Worm (Caenorhabditis elegans) whole organism, L4/young adult: ENCODE results near the gene bcf-1.

Experiments
- W03F9.2 ChIP-seq: fragments of 150-350 bp; optimal IDR thresholded peaks from 2 replicates; lab custom pipeline; 2014; ENCODE audit warnings: missing biosample characterization, missing genetic modification characterization
- dao-5 ChIP-seq: sonication (generic microtip); optimal IDR thresholded peaks from 2 replicates; lab custom pipeline; 2016; ENCODE audit warnings: missing genotype, missing genetic modification characterization, moderate library complexity, missing compliant biosample characterization
- him-1 ChIP-seq: sonication (generic microtip); optimal IDR thresholded peaks from 2 replicates; lab custom pipeline; 2016; ENCODE audit warnings: missing genotype, missing genetic modification reagents, missing genetic modification characterization, missing compliant biosample characterization

Gene bcf-1

DNA sequence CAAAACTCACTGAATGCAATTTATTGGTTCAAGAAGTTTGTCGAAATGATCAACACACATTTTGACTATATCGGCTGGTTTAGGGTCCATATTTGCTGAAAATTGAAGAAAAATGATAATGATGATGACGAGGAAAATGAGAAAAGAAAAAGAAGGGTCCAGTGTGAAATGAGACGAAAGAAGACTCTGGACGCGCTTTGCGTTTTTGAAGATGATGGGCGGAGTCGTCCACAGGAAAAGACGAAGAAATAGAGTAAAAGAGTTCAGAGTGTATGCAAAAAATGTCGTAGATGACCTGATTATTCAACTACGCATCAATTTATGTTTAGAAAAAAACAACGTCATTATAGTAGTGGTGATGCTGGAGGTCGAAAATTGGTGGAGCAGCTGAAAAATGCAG is 33.7 kb downstream of the bcf-1 start, which contains the start of gene F13H6.5:
TSS of gene F13H6.5 (minus strand) at position 101 of the 400 bp plus-strand sequence.
- TF ChIP-seq W03F9.2 (no peak), dao-5 (tag; lab: Kevin White, UChicago) (no peak), him-1 (tag; lab: Kevin White, UChicago) (no peak)

DNA sequence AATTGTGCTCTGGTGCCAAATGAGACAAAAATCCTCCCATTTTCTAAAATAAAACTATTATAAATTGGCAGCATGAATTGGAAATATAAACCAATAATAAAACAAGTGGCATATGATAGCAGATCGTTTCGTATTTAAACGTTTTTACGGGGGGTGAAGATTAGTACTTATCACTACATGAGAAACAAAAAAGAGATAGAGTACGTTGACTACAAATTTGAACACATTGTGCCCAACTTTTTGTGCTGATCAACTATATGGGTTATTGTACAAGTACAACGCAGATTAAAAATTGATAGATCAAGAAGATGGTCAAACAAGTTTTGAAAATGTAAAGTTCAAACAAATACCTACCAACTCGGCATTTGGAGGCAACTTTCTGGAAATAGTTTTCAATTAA is 40.1 kb downstream of the bcf-1 start:
- no peak for TF ChIP-seq W03F9.2
- TF ChIP-seq dao-5 (tag; lab: Kevin White, UChicago), result no peak
- no peak for TF ChIP-seq him-1 (tag; lab: Kevin White, UChicago)

- TF ChIP-seq W03F9.2, result no peak
- TF ChIP-seq dao-5 (tag; lab: Kevin White, UChicago), result no peak
- no peak for TF ChIP-seq him-1 (tag; lab: Kevin White, UChicago)
Measured at ce11 chrV:6365597-6365996, 43.0 kb downstream of the bcf-1 start, which contains the start of gene cest-33. TSS of gene cest-33 (minus strand) at chrV:6365671.

DNA sequence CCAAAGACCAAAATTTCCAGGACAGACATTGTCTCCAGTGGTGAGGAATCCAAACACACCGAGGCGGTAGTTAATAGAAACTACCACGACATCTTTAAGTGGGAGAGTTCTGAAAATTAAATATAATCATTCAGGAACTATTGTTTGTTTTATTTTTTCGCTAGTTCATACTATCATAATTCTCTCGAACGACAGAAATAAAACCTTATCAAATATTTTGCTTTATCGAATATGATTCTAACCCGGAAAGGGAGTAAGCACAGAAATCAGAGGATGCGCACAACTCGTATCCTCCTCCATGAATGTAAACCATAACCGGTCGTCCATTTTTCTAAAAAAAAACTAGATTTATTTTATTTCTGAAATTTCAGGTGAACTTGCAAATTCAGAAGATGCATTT is 43.8 kb downstream of the bcf-1 start:
- no peak for TF ChIP-seq W03F9.2
- no peak for TF ChIP-seq him-1 (tag; lab: Kevin White, UChicago)
- no peak for TF ChIP-seq dao-5 (tag; lab: Kevin White, UChicago)

ce11 chrV:6361688-6362087 is 46.9 kb downstream of the bcf-1 start:
- TF ChIP-seq dao-5 (tag; lab: Kevin White, UChicago), result no peak
- no peak for TF ChIP-seq W03F9.2
- TF ChIP-seq him-1 (tag; lab: Kevin White, UChicago), result no peak

- TF ChIP-seq W03F9.2 (no peak), dao-5 (tag; lab: Kevin White, UChicago) (no peak), him-1 (tag; lab: Kevin White, UChicago) (no peak)
Measured at ce11 chrV:6359522-6359921, 49.1 kb downstream of the bcf-1 start.

DNA sequence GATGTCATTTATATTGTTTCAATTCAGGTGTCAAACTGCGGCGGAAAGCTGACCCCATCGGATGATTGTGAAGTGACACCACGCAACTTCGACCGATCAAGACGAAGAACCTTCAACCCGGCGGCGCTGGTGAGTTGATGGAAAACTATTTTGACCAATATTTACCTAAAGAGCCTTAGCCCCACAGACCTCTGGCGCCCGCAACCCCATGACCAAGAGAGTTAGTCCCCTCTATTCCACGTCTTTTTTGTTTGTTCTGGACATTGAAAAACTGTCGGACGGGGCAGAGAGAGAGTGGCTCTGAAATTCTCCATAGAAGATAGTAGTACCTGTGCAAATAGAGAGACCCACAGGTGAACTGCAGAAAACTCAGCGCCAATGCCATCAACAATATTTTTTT is 49.9 kb downstream of the bcf-1 start:
- TF ChIP-seq him-1 (tag; lab: Kevin White, UChicago), result no peak
- no peak for TF ChIP-seq dao-5 (tag; lab: Kevin White, UChicago)
- no peak for TF ChIP-seq W03F9.2

ce11 chrV:6357236-6357635 is 51.3 kb downstream of the bcf-1 start:
- TF ChIP-seq W03F9.2, result no peak
- TF ChIP-seq him-1 (tag; lab: Kevin White, UChicago), result no peak
- no peak for TF ChIP-seq dao-5 (tag; lab: Kevin White, UChicago)

- TF ChIP-seq dao-5 (tag; lab: Kevin White, UChicago) (no peak), him-1 (tag; lab: Kevin White, UChicago) (no peak)
Measured at ce11 chrV:6355975-6356441, 52.6 kb downstream of the bcf-1 start, which contains the start of gene bcl-11. TSS of gene bcl-11 (plus strand) at chrV:6356025.

DNA sequence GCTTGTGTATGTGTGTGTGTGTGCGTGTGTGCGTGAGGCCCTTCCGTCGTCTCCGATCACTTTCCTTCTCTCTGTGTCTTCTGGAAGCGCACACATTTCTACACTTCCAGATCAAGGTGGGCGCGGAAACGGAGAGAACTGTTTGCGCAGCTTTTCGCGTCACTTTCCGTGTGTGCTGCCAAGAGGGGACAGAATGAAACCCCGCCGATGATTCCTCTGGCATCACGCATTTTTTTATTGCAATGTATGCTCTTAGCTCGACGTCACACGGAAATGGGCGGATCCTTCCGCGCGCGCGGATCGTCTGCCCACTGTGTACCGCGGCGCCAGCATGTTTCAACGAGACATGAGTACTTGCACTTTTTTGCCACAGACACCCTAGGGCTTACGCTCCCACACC is 53.2 kb downstream of the bcf-1 start:
- no peak for TF ChIP-seq him-1 (tag; lab: Kevin White, UChicago)
- no peak for TF ChIP-seq dao-5 (tag; lab: Kevin White, UChicago)
- no peak for TF ChIP-seq W03F9.2

- no peak for TF ChIP-seq dao-5 (tag; lab: Kevin White, UChicago)
- TF ChIP-seq him-1 (tag; lab: Kevin White, UChicago), result no peak
- TF ChIP-seq W03F9.2, result no peak
Measured at ce11 chrV:6354786-6355185, 53.8 kb downstream of the bcf-1 start.

DNA sequence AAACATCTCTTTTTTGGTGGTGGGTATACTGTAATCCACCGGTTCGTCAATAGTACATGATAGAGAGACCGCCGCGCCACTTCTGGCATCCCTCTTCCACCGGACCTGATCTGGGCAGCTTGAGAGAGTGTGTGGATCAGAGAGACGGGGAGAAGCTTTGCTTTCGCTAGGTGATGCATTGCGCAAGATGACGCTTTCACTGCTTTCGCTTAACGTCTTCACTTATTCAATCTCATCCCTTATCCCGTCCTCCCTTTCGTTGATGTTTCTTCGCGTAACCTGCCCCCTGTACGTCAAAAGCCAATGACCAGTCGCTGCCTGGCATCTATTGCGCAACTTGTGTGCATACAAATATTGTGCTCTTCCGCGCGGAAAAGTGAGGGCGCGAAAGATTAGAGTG is 54.4 kb downstream of the bcf-1 start:
- TF ChIP-seq dao-5 (tag; lab: Kevin White, UChicago) (no peak), W03F9.2 (no peak), him-1 (tag; lab: Kevin White, UChicago) (no peak)

DNA sequence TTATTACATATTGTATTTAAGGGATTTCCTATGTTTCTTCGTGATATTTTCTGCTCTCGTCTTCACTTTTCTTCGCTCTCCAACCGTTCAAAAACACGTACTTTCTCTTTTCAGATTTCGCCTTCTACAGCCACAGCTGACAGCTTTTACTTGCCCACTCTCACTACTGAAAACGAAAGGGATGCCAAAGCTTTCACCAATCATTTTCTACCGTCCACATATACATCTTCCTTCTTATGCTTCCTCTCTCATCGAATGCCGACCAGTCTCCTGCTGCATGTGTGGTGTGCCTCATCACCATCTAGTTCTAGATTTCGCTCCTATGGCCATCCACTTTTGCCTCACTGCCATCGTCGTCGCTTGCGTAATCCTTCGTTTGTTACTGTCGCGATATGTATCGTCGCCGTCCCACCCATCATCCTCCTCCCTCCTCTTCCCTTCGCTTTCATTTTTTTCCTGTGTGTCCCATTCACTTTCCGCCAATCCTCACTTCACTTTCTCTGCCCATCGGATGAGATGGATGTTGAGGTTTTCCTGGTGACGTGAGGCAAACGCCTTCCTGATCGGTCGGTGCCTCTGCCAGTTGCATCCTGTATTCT is 55.3 kb downstream of the bcf-1 start:
- TF ChIP-seq him-1 (tag; lab: Kevin White, UChicago) (no peak), dao-5 (tag; lab: Kevin White, UChicago) (no peak), W03F9.2 (no peak)

ce11 chrV:6352350-6352749 is 56.2 kb downstream of the bcf-1 start:
- TF ChIP-seq W03F9.2 (no peak), dao-5 (tag; lab: Kevin White, UChicago) (no peak), him-1 (tag; lab: Kevin White, UChicago) (no peak)
